Fruit fly (Drosophila melanogaster): ENCODE data around the gene CG10097.

DNA sequence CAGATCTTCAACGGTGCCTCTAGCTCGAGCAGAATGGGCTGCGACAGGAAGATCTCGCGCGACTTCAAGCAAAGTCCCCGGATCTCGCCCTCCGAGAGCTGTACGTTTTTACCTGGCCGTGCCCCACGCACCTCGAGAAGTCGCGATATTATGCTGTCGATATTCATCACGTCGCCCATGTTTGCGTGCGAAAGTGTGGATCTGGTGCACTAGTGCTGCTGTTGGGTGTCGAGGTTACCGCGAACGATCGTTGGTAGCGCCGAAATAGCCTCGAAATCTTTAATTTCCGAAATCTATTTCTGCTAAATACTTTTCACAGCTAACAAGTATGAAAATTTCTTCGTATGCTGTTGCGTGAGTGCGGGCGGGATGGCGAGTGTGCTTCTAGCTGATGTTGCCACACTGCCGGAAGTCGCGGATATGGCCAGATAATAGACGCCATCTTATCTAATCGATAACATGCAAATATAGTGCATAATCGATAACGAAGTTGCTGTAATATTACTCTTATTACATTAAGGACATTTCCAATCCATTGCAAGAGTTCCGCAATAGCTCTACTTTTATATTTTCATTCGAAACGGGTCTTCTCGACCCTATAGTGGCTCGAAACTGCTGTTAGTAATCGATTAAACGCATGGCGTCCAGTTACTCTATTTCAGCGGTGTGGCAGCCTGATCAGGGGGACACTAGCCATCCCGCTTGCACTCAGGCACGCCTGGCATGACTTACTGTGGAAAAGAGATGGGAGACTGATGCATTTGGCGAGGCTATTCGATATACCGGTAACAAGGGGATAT is 29.9 kb upstream of the CG10097 start, which contains the start of gene Pp1-87B:
- TF ChIP-seq Met (GFP tag; optimal IDR thresholded peaks at IDR 0.05) (no peak), dsx (GFP tag; optimal IDR thresholded peaks at IDR 0.05; ENCODE audit: poor library complexity, severe bottlenecking) (no peak), topi (GFP tag; optimal IDR thresholded peaks at IDR 0.05) (no peak), pdm3 (GFP tag; optimal IDR thresholded peaks at IDR 0.05) (no peak), Sox102F (GFP tag; optimal IDR thresholded peaks at IDR 0.05) (no peak), salr (GFP tag; optimal IDR thresholded peaks at IDR 0.05) (no peak), Ets21C (GFP tag; optimal IDR thresholded peaks at IDR 0.05) (no peak), net (GFP tag; optimal IDR thresholded peaks at IDR 0.05) (no peak), acj6 (GFP tag; optimal IDR thresholded peaks at IDR 0.05) (no peak), fd85E (GFP tag; optimal IDR thresholded peaks at IDR 0.05) (no peak), CG10669 (GFP tag; optimal IDR thresholded peaks at IDR 0.05) (no peak), CG16779 (tag; optimal IDR thresholded peaks at IDR 0.05) (no peak), CG11902 (GFP tag; optimal IDR thresholded peaks at IDR 0.05) (no peak), cyc (GFP tag; optimal IDR thresholded peaks at IDR 0.05) (no peak)
